Worm (Caenorhabditis elegans) whole organism, young adult: Measurements from ENCODE around the gene npp-5.

Experiments used
- B0035.1 ChIP-seq: sonication (generic microtip); optimal IDR thresholded peaks from 2 replicates; lab custom pipeline; 2016; ENCODE audit warnings: missing genetic modification characterization, mild to moderate bottlenecking, missing compliant biosample characterization, missing genotype, missing genetic modification reagents
- F10E7.11 ChIP-seq: sonication (generic microtip); optimal IDR thresholded peaks from 2 replicates; lab custom pipeline; 2017; ENCODE audit warnings: mild to moderate bottlenecking, missing genetic modification characterization, moderate library complexity, missing compliant biosample characterization
- F55B11.4 ChIP-seq: sonication (generic microtip); optimal IDR thresholded peaks from 2 replicates; lab custom pipeline; 2016; ENCODE audit warnings: missing compliant biosample characterization, missing genetic modification characterization, borderline replicate concordance; ENCODE audit not compliant: insufficient read depth
- F57A8.1 ChIP-seq: fragments of 200-800 bp; sonication (Bioruptor generic); optimal IDR thresholded peaks from 2 replicates; lab custom pipeline; 2018; ENCODE audit warnings: mild to moderate bottlenecking, missing genetic modification characterization, moderate library complexity, missing compliant biosample characterization
- F57C9.4 ChIP-seq: sonication (generic microtip); optimal IDR thresholded peaks from 2 replicates; lab custom pipeline; 2017; ENCODE audit warnings: mild to moderate bottlenecking, missing genetic modification characterization, missing compliant biosample characterization
- K11D2.4 ChIP-seq: fragments of 200-800 bp; sonication (Bioruptor generic); IDR thresholded peaks from 2 replicates; pipeline ENCODE4 v1.3.6; 2022; ENCODE audit warnings: missing genetic modification reagents, missing genetic modification characterization, missing compliant biosample characterization
- ZK185.1 ChIP-seq: sonication (generic microtip); optimal IDR thresholded peaks from 2 replicates; lab custom pipeline; 2016; ENCODE audit warnings: mild to moderate bottlenecking, missing genetic modification characterization, missing compliant biosample characterization; ENCODE audit not compliant: poor library complexity, severe bottlenecking
- attf-6 ChIP-seq: fragments of 200-800 bp; sonication (Bioruptor generic); IDR thresholded peaks from 2 replicates; pipeline ENCODE4 v1.3.6; 2022; ENCODE audit warnings: missing genetic modification reagents, missing genetic modification characterization, missing compliant biosample characterization
- cebp-1 ChIP-seq, 2 experiments: fragments of 200-800 bp in 1 of 2; sonication (Bioruptor generic) in 1 of 2; sonication (generic microtip) in 1 of 2; IDR thresholded peaks in 1 of 2; optimal IDR thresholded peaks in 1 of 2; 2 replicates each; pipeline versions ENCODE4 v1.3.6 to Lab custom; 2017 to 2022; ENCODE audit warnings: missing compliant biosample characterization in 2 of 2, missing genetic modification characterization in 2 of 2, mild to moderate bottlenecking in 1 of 2, missing genetic modification reagents in 1 of 2, moderate library complexity in 1 of 2
- ceh-40 ChIP-seq: fragments of 200-800 bp; sonication (Bioruptor generic); IDR thresholded peaks from 2 replicates; pipeline ENCODE4 v1.3.6; 2022; ENCODE audit warnings: missing genetic modification characterization, missing compliant biosample characterization
- chd-7 ChIP-seq: sonication (generic microtip); optimal IDR thresholded peaks from 2 replicates; lab custom pipeline; 2016; ENCODE audit warnings: mild to moderate bottlenecking, missing genetic modification characterization, moderate library complexity, missing compliant biosample characterization
- die-1 ChIP-seq: sonication (generic microtip); optimal IDR thresholded peaks from 2 replicates; lab custom pipeline; 2016; ENCODE audit warnings: missing genotype, mild to moderate bottlenecking, missing genetic modification characterization, missing compliant biosample characterization
- egl-18 ChIP-seq: fragments of 200-800 bp; sonication (Bioruptor generic); IDR thresholded peaks from 2 replicates; pipeline ENCODE4 v1.3.6; 2022; ENCODE audit warnings: missing genetic modification reagents, missing genetic modification characterization, missing compliant biosample characterization
- him-1 ChIP-seq: sonication (generic microtip); optimal IDR thresholded peaks from 2 replicates; lab custom pipeline; 2016; ENCODE audit warnings: missing genotype, missing genetic modification reagents, missing genetic modification characterization, missing compliant biosample characterization
- hmg-1.2 ChIP-seq: fragments of 200-800 bp; sonication (Bioruptor generic); IDR thresholded peaks from 2 replicates; pipeline ENCODE4 v1.3.6; 2022; ENCODE audit warnings: missing genetic modification reagents, missing genetic modification characterization, missing compliant biosample characterization
- let-607 ChIP-seq, 2 experiments: fragments of 200-800 bp in 1 of 2; sonication (Bioruptor generic) in 1 of 2; sonication (generic microtip) in 1 of 2; optimal IDR thresholded peaks; 2 replicates each; lab custom pipeline; 2016 to 2018; ENCODE audit warnings: mild to moderate bottlenecking in 2 of 2, missing compliant biosample characterization in 2 of 2, missing genetic modification characterization in 2 of 2, moderate library complexity in 2 of 2, missing genotype in 1 of 2
- lir-1 ChIP-seq: fragments of 200-800 bp; sonication (Bioruptor generic); conservative IDR thresholded peaks from 2 replicates; pipeline ENCODE4 v1.3.6; 2022; ENCODE audit warnings: missing genetic modification reagents, missing genetic modification characterization, missing compliant biosample characterization
- lsl-1 ChIP-seq: fragments of 200-800 bp; sonication (Bioruptor generic); optimal IDR thresholded peaks from 2 replicates; lab custom pipeline; 2018; ENCODE audit warnings: mild to moderate bottlenecking, missing genetic modification characterization, moderate library complexity, missing compliant biosample characterization
- lsy-27 ChIP-seq: sonication (generic microtip); optimal IDR thresholded peaks from 2 replicates; lab custom pipeline; 2017; ENCODE audit warnings: missing genetic modification characterization, mild to moderate bottlenecking, missing compliant biosample characterization, antibody characterized with exemption, missing genotype, borderline replicate concordance; ENCODE audit not compliant: insufficient read depth
- madf-10 ChIP-seq: sonication (generic microtip); optimal IDR thresholded peaks from 2 replicates; lab custom pipeline; 2016; ENCODE audit warnings: mild to moderate bottlenecking, missing genetic modification characterization, missing compliant biosample characterization
- madf-3 ChIP-seq: fragments of 200-800 bp; sonication (Bioruptor generic); IDR thresholded peaks from 2 replicates; pipeline ENCODE4 v1.3.6; 2022; ENCODE audit warnings: missing genetic modification reagents, missing genetic modification characterization, missing compliant biosample characterization
- mcd-1 ChIP-seq: fragments of 200-800 bp; sonication (Bioruptor generic); IDR thresholded peaks from 2 replicates; pipeline ENCODE4 v1.3.6; 2022; ENCODE audit warnings: missing genetic modification reagents, missing genetic modification characterization, missing compliant biosample characterization
- nfyb-1 ChIP-seq: fragments of 200-800 bp; sonication (Bioruptor generic); IDR thresholded peaks from 2 replicates; pipeline ENCODE4 v1.3.6; 2022; ENCODE audit warnings: missing genetic modification reagents, missing genetic modification characterization, missing compliant biosample characterization
- pbrm-1 ChIP-seq: fragments of 200-800 bp; sonication (Bioruptor generic); IDR thresholded peaks from 2 replicates; pipeline ENCODE4 v1.3.6; 2022; ENCODE audit warnings: missing genetic modification reagents, missing genetic modification characterization, missing compliant biosample characterization
- somi-1 ChIP-seq: fragments of 200-800 bp; sonication (Bioruptor generic); optimal IDR thresholded peaks from 2 replicates; lab custom pipeline; 2018; ENCODE audit warnings: mild to moderate bottlenecking, missing genetic modification characterization, missing compliant biosample characterization
- tlf-1 ChIP-seq: fragments of 200-800 bp; sonication (Bioruptor generic); optimal IDR thresholded peaks from 2 replicates; lab custom pipeline; 2018; ENCODE audit warnings: mild to moderate bottlenecking, missing genetic modification characterization, missing compliant biosample characterization
- unc-130 ChIP-seq: sonication (generic microtip); optimal IDR thresholded peaks from 2 replicates; lab custom pipeline; 2016; ENCODE audit warnings: missing genetic modification reagents, missing genetic modification characterization, missing compliant biosample characterization
- xnd-1 ChIP-seq: sonication (generic microtip); optimal IDR thresholded peaks from 2 replicates; lab custom pipeline; 2016; ENCODE audit warnings: missing genotype, missing genetic modification reagents, missing genetic modification characterization, missing compliant biosample characterization
- zfh-2 ChIP-seq: fragments of 200-800 bp; sonication (Bioruptor generic); conservative IDR thresholded peaks from 2 replicates; pipeline ENCODE4 v1.3.6; 2022; ENCODE audit warnings: missing genetic modification reagents, missing genetic modification characterization, missing compliant biosample characterization
- zim-3 ChIP-seq: sonication (generic microtip); optimal IDR thresholded peaks from 2 replicates; lab custom pipeline; 2017; ENCODE audit warnings: mild to moderate bottlenecking, missing genetic modification characterization, moderate library complexity, missing compliant biosample characterization

npp-5 gene

DNA sequence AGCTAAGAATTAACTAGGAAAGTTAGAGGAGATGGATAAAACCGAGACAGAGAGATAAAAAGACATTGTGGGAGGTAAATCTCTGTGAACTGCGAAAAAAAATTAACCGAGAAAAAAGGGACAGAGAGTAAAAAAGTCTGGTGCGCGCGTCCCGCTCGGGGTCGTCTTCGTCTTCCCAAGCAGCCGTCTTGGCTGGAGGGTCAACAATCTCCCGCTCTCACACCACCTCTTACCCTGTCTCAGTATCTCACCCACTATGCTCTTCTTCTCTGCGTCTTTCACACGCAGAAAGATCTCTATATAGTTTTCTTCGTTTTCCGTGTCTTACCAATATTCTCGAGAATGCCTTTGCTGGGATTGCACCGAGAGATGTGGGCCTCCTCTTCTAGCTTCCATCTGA, 33.1 kb upstream of the npp-5 start (continued):
- TF ChIP-seq zfh-2 (GFP tag; lab: Robert Waterston, UW) (peak; percentile 68), egl-18 (no peak), lsl-1 (GFP tag; lab: Kevin White, UChicago) (no peak), nfyb-1 (GFP tag; lab: Robert Waterston, UW) (peak; percentile 34; the same call in 1 of the 2 replicates), B0035.1 (no peak), F10E7.11 (no peak)

DNA sequence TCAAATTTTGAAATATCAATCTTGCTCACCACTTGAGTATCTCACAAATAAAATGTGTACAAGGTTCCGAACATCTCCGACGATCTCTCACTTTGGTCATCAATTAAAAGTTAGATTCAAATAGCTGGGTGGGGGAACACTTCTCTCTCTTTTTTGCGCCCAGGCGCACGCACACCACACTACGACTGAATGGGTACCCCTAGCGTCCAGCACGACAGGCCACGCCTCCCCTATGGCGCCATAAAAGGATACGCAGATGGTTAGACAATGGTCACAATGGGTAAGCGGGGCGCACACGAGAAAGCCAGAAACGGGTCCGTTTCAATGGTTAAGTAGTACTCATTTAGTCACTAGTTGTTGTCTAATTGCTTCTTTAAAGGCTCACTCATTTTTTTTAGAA, 30.3 kb upstream of the npp-5 start:
- 0 out of 2 replicates have a peak, but pooled peaks have one; percentile 19 for TF ChIP-seq nfyb-1 (GFP tag; lab: Robert Waterston, UW)
- TF ChIP-seq hmg-1.2: peak; percentile 44; the same call in 1 of the 2 replicates
- no peak for TF ChIP-seq F55B11.4
- TF ChIP-seq, all 124 proteins: peak for 2

DNA sequence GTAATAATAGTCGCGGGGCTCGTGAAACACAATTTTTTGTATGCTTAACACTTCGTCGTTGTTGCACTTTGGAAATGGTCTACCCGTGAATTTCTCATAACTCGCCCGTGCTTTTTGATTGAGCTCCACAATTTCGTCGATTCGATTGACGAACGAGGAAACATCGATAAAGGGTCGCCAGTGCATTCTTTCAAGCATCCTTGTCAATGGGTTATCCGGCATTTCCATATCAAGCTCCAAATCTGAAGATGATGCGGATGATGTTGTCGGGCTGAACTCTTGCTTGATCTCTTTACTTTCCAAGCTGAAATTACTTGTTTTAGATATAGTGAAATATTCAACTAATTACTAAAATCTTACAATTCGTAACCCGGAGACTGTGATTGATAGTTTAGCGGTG, 28.3 kb upstream of the npp-5 start:
- TF ChIP-seq unc-130 (GFP tag; lab: Kevin White, UChicago): no peak
- no peak for TF ChIP-seq ceh-40 (GFP tag; lab: Robert Waterston, UW)
- no peak for TF ChIP-seq mcd-1 (GFP tag; lab: Robert Waterston, UW)
- no peak for TF ChIP-seq lir-1 (GFP tag; lab: Robert Waterston, UW)
- TF ChIP-seq attf-6 (GFP tag; lab: Robert Waterston, UW): no peak
- no peak for TF ChIP-seq tlf-1 (GFP tag; lab: Kevin White, UChicago)
- no peak for TF ChIP-seq chd-7 (tag; lab: Kevin White, UChicago)
- TF ChIP-seq ZK185.1 (tag; lab: Kevin White, UChicago): no peak
- no peak for TF ChIP-seq F57C9.4 (tag; lab: Kevin White, UChicago)
- TF ChIP-seq zfh-2 (GFP tag; lab: Robert Waterston, UW): no peak
- no peak for TF ChIP-seq zim-3 (tag; lab: Kevin White, UChicago)
- TF ChIP-seq let-607 (tag; optimal IDR thresholded peaks at IDR 0.05; lab: Kevin White, UChicago): no peak
- no peak for TF ChIP-seq xnd-1 (tag; lab: Kevin White, UChicago)

DNA sequence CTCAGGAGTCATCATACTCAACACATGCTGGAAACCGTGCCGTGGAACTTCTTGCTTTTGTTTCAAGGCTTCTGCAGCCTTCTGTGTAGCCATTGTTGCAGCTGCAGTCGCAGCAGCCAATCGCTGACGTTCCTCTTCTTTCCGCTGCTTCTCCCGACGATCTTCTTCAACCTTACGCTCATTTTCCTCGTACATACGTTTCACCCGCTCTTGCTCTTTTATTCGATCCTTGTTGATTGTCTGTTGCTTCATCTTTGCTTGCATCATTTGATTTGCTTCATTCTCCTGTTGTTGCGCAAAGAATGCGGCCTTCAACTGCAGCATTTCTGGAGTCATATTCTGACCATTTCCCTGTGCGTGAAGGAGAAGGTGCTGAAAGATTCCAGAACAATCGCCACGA, 23.0 kb upstream of the npp-5 start:
- TF ChIP-seq pbrm-1: 0 out of 2 replicates have a peak, but pooled peaks have one; percentile 15
- TF ChIP-seq cebp-1 (GFP tag; IDR thresholded peaks at IDR 0.05; lab: Robert Waterston, UW): no peak
- TF ChIP-seq cebp-1 (tag; optimal IDR thresholded peaks at IDR 0.05; lab: Kevin White, UChicago): no peak
- TF ChIP-seq him-1 (tag; lab: Kevin White, UChicago): no peak
- TF ChIP-seq somi-1 (GFP tag; lab: Kevin White, UChicago): no peak
- TF ChIP-seq K11D2.4 (GFP tag; lab: Robert Waterston, UW): 0 out of 2 replicates have a peak, but pooled peaks have one; percentile 18
- TF ChIP-seq, all 124 proteins: peak for 2

DNA sequence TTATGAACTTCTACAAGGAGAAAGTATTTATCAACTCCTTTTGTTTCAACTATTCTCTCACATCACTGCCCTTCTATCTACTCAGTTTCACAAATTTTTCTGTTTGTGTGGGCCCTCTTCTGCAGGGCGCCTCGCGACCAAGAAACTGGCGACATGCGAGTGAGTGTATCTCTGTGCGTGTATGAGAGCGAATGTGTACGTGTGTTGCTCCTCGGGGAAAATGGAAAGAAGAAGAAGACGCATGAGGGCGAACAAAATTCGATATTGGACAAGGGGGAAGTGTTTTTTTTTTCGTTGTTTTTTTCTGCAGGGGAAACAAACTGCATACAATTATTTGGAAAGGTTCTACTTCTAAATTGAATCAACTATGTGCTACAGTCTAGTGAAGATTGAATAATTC, 22.0 kb upstream of the npp-5 start:
- TF ChIP-seq die-1 (tag; lab: Kevin White, UChicago) (no peak), hmg-1.2 (0 out of 2 replicates have a peak, but pooled peaks have one; percentile 13), madf-10 (tag; lab: Kevin White, UChicago) (no peak), madf-3 (GFP tag; lab: Robert Waterston, UW) (0 out of 2 replicates have a peak, but pooled peaks have one; percentile 40), lsy-27 (no peak), zfh-2 (GFP tag; lab: Robert Waterston, UW) (0 out of 2 replicates have a peak, but pooled peaks have one; percentile 6), F57A8.1 (GFP tag; lab: Kevin White, UChicago) (no peak)
